Worm (Caenorhabditis elegans): ENCODE measurements around the gene pdcd-2.

DNA sequence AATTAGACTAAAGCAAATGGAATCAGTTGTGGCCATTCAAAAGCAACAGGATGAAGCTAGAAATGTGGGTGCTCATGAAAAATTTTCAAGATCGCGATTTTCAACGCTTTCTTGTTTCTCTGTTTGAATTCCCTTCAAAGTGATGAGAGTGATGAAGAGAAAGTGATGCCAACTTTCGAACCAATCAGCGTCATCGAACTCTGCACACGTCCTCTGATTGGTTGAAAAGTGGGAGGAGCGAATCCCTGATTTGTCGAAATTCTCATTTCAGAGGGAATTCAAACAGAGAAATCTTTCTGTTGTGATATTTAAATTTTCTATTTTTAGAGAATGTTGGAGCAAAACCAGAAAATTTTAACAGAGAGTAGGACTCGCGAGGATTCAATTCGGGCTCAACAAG, 35.7 kb downstream of the pdcd-2 start:
- TF ChIP-seq elt-2 (tag; optimal IDR thresholded peaks at IDR 0.05) (no peak), tbx-7 (tag; optimal IDR thresholded peaks at IDR 0.05) (no peak), zip-5 (tag; optimal IDR thresholded peaks at IDR 0.05) (no peak), dmd-4 (tag; optimal IDR thresholded peaks at IDR 0.05; ENCODE audit: borderline replicate concordance) (no peak), rnt-1 (tag; optimal IDR thresholded peaks at IDR 0.05) (no peak), elt-4 (tag; optimal IDR thresholded peaks at IDR 0.05) (no peak), pha-4 (tag; optimal IDR thresholded peaks at IDR 0.05) (no peak), ceh-45 (GFP tag; IDR thresholded peaks at IDR 0.05) (no peak)
